Worm (Caenorhabditis elegans) whole organism, young adult: ENCODE measurements around the gene Y27F2A.10.
"Not testable (repeated sequence)": the region's sequence is repeated elsewhere in the genome, so short reads cannot be mapped to it uniquely, and the experiment has no call there.

Experiments
- F10E7.11 ChIP-seq: sonication (generic microtip); optimal IDR thresholded peaks from 2 replicates; lab custom pipeline; 2017; ENCODE audit warnings: mild to moderate bottlenecking, missing genetic modification characterization, moderate library complexity, missing compliant biosample characterization
- F39B2.1 ChIP-seq: fragments of 200-800 bp; sonication (Bioruptor generic); IDR thresholded peaks from 2 replicates; pipeline ENCODE4 v1.3.6; 2022; ENCODE audit warnings: missing genetic modification reagents, missing genetic modification characterization, missing compliant biosample characterization
- F55B11.4 ChIP-seq: sonication (generic microtip); optimal IDR thresholded peaks from 2 replicates; lab custom pipeline; 2016; ENCODE audit warnings: missing compliant biosample characterization, missing genetic modification characterization, borderline replicate concordance; ENCODE audit not compliant: insufficient read depth
- F57A8.1 ChIP-seq: fragments of 200-800 bp; sonication (Bioruptor generic); optimal IDR thresholded peaks from 2 replicates; lab custom pipeline; 2018; ENCODE audit warnings: mild to moderate bottlenecking, missing genetic modification characterization, moderate library complexity, missing compliant biosample characterization
- T26A5.8 ChIP-seq: sonication (generic microtip); optimal IDR thresholded peaks from 2 replicates; lab custom pipeline; 2016; ENCODE audit warnings: missing genetic modification characterization, missing compliant biosample characterization
- Y53F4B.3 ChIP-seq: fragments of 200-800 bp; sonication (Bioruptor generic); IDR thresholded peaks from 2 replicates; pipeline ENCODE4 v1.3.6; 2022; ENCODE audit warnings: missing genetic modification reagents, missing genetic modification characterization, missing compliant biosample characterization
- Y95B8A.8 ChIP-seq: fragments of 200-800 bp; sonication (Bioruptor generic); IDR thresholded peaks from 2 replicates; pipeline ENCODE4 v1.3.6; 2022; ENCODE audit warnings: missing genetic modification reagents, missing genetic modification characterization, missing compliant biosample characterization
- aptf-2 ChIP-seq: fragments of 200-800 bp; sonication (Bioruptor generic); conservative IDR thresholded peaks from 2 replicates; pipeline ENCODE4 v1.3.6; 2022; ENCODE audit warnings: missing genetic modification reagents, missing genetic modification characterization, missing compliant biosample characterization
- atf-7 ChIP-seq: sonication (generic microtip); optimal IDR thresholded peaks from 2 replicates; lab custom pipeline; 2017; ENCODE audit warnings: mild to moderate bottlenecking, missing genetic modification characterization, missing compliant biosample characterization
- attf-5 ChIP-seq: fragments of 200-800 bp; sonication (Bioruptor generic); optimal IDR thresholded peaks from 2 replicates; lab custom pipeline; 2018; ENCODE audit warnings: mild to moderate bottlenecking, missing genetic modification characterization, missing compliant biosample characterization
- ccch-3 ChIP-seq: fragments of 200-800 bp; sonication (Bioruptor generic); optimal IDR thresholded peaks from 2 replicates; lab custom pipeline; 2018; ENCODE audit warnings: mild to moderate bottlenecking, missing genetic modification characterization, missing compliant biosample characterization
- cebp-1 ChIP-seq, 2 experiments: fragments of 200-800 bp in 1 of 2; sonication (Bioruptor generic) in 1 of 2; sonication (generic microtip) in 1 of 2; IDR thresholded peaks in 1 of 2; optimal IDR thresholded peaks in 1 of 2; 2 replicates each; pipeline versions ENCODE4 v1.3.6 to Lab custom; 2017 to 2022; ENCODE audit warnings: missing compliant biosample characterization in 2 of 2, missing genetic modification characterization in 2 of 2, mild to moderate bottlenecking in 1 of 2, missing genetic modification reagents in 1 of 2, moderate library complexity in 1 of 2
- chd-7 ChIP-seq: sonication (generic microtip); optimal IDR thresholded peaks from 2 replicates; lab custom pipeline; 2016; ENCODE audit warnings: mild to moderate bottlenecking, missing genetic modification characterization, moderate library complexity, missing compliant biosample characterization
- egrh-3 ChIP-seq: fragments of 200-800 bp; sonication (Bioruptor generic); IDR thresholded peaks from 2 replicates; pipeline ENCODE4 v1.3.6; 2022; ENCODE audit warnings: missing genetic modification reagents, missing genetic modification characterization, missing compliant biosample characterization
- ekl-4 ChIP-seq: fragments of 200-800 bp; sonication (Bioruptor generic); IDR thresholded peaks from 2 replicates; pipeline ENCODE4 v1.3.6; 2022; ENCODE audit warnings: missing genetic modification reagents, missing genetic modification characterization, missing compliant biosample characterization
- gei-17 ChIP-seq: fragments of 200-800 bp; sonication (Bioruptor generic); optimal IDR thresholded peaks from 2 replicates; lab custom pipeline; 2018; ENCODE audit warnings: mild to moderate bottlenecking, missing genetic modification characterization, missing compliant biosample characterization
- him-1 ChIP-seq: sonication (generic microtip); optimal IDR thresholded peaks from 2 replicates; lab custom pipeline; 2016; ENCODE audit warnings: missing genotype, missing genetic modification reagents, missing genetic modification characterization, missing compliant biosample characterization
- hlh-12 ChIP-seq: sonication (generic microtip); optimal IDR thresholded peaks from 2 replicates; lab custom pipeline; 2016; ENCODE audit warnings: missing genetic modification characterization, missing compliant biosample characterization
- hlh-26 ChIP-seq: fragments of 200-800 bp; sonication (Bioruptor generic); conservative IDR thresholded peaks from 2 replicates; pipeline ENCODE4 v1.3.6; 2022; ENCODE audit warnings: missing genetic modification reagents, missing genetic modification characterization, missing compliant biosample characterization
- hmg-1.2 ChIP-seq: fragments of 200-800 bp; sonication (Bioruptor generic); IDR thresholded peaks from 2 replicates; pipeline ENCODE4 v1.3.6; 2022; ENCODE audit warnings: missing genetic modification reagents, missing genetic modification characterization, missing compliant biosample characterization
- hrde-1 ChIP-seq: sonication (generic microtip); optimal IDR thresholded peaks from 2 replicates; lab custom pipeline; 2016; ENCODE audit warnings: missing genetic modification characterization, mild to moderate bottlenecking, missing compliant biosample characterization, moderate library complexity, missing genotype, missing genetic modification reagents, borderline replicate concordance
- hsf-1 ChIP-seq: fragments of 200-800 bp; sonication (Bioruptor generic); IDR thresholded peaks from 2 replicates; pipeline ENCODE4 v1.3.6; 2022; ENCODE audit warnings: missing genetic modification reagents, missing genetic modification characterization, missing compliant biosample characterization
- lin-26 ChIP-seq: fragments of 200-800 bp; sonication (Bioruptor generic); IDR thresholded peaks from 2 replicates; pipeline ENCODE4 v1.3.6; 2022; ENCODE audit warnings: missing genetic modification reagents, missing genetic modification characterization, missing compliant biosample characterization
- lin-35 ChIP-seq, 3 experiments: fragments of 150-350 bp in 2 of 3; sonication (generic microtip) in 1 of 3; optimal IDR thresholded peaks; 2 replicates each; lab custom pipeline; 2014 to 2018; ENCODE audit warnings: missing biosample characterization in 3 of 3, missing genetic modification characterization in 3 of 3, missing genetic modification reagents in 3 of 3
- lin-54 ChIP-seq: fragments of 200-800 bp; sonication (Bioruptor generic); optimal IDR thresholded peaks from 2 replicates; lab custom pipeline; 2018; ENCODE audit warnings: mild to moderate bottlenecking, missing genetic modification characterization, missing compliant biosample characterization
- madf-10 ChIP-seq: sonication (generic microtip); optimal IDR thresholded peaks from 2 replicates; lab custom pipeline; 2016; ENCODE audit warnings: mild to moderate bottlenecking, missing genetic modification characterization, missing compliant biosample characterization
- mcd-1 ChIP-seq: fragments of 200-800 bp; sonication (Bioruptor generic); IDR thresholded peaks from 2 replicates; pipeline ENCODE4 v1.3.6; 2022; ENCODE audit warnings: missing genetic modification reagents, missing genetic modification characterization, missing compliant biosample characterization
- mxl-1 ChIP-seq: sonication (generic microtip); optimal IDR thresholded peaks from 2 replicates; lab custom pipeline; 2016; ENCODE audit warnings: missing genetic modification characterization, missing compliant biosample characterization
- nfya-1 ChIP-seq: sonication (generic microtip); optimal IDR thresholded peaks from 2 replicates; lab custom pipeline; 2017; ENCODE audit warnings: antibody characterized with exemption, missing compliant biosample characterization, missing genetic modification characterization, borderline replicate concordance; ENCODE audit not compliant: insufficient read depth
- nhr-120 ChIP-seq: fragments of 200-800 bp; sonication (Bioruptor generic); IDR thresholded peaks from 2 replicates; pipeline ENCODE4 v1.3.6; 2022; ENCODE audit warnings: missing genetic modification characterization, missing compliant biosample characterization
- nhr-179 ChIP-seq: sonication (generic microtip); optimal IDR thresholded peaks from 2 replicates; lab custom pipeline; 2016; ENCODE audit warnings: mild to moderate bottlenecking, missing genetic modification characterization, missing compliant biosample characterization
- nhr-90 ChIP-seq: sonication (generic microtip); optimal IDR thresholded peaks from 2 replicates; lab custom pipeline; 2016; ENCODE audit warnings: missing genotype, mild to moderate bottlenecking, missing genetic modification characterization, missing compliant biosample characterization
- pbrm-1 ChIP-seq: fragments of 200-800 bp; sonication (Bioruptor generic); IDR thresholded peaks from 2 replicates; pipeline ENCODE4 v1.3.6; 2022; ENCODE audit warnings: missing genetic modification reagents, missing genetic modification characterization, missing compliant biosample characterization
- somi-1 ChIP-seq: fragments of 200-800 bp; sonication (Bioruptor generic); optimal IDR thresholded peaks from 2 replicates; lab custom pipeline; 2018; ENCODE audit warnings: mild to moderate bottlenecking, missing genetic modification characterization, missing compliant biosample characterization
- sptf-2 ChIP-seq: fragments of 200-800 bp; sonication (Bioruptor generic); optimal IDR thresholded peaks from 2 replicates; lab custom pipeline; 2018; ENCODE audit warnings: mild to moderate bottlenecking, missing genetic modification characterization, missing compliant biosample characterization
- zfh-2 ChIP-seq: fragments of 200-800 bp; sonication (Bioruptor generic); conservative IDR thresholded peaks from 2 replicates; pipeline ENCODE4 v1.3.6; 2022; ENCODE audit warnings: missing genetic modification reagents, missing genetic modification characterization, missing compliant biosample characterization
- zim-3 ChIP-seq: sonication (generic microtip); optimal IDR thresholded peaks from 2 replicates; lab custom pipeline; 2017; ENCODE audit warnings: mild to moderate bottlenecking, missing genetic modification characterization, moderate library complexity, missing compliant biosample characterization
- ztf-18 ChIP-seq: sonication (generic microtip); optimal IDR thresholded peaks from 2 replicates; lab custom pipeline; 2016; ENCODE audit warnings: missing genotype, mild to moderate bottlenecking, missing genetic modification characterization, missing compliant biosample characterization
- ztf-25 ChIP-seq: fragments of 200-800 bp; sonication (Bioruptor generic); IDR thresholded peaks from 2 replicates; pipeline ENCODE4 v1.3.6; 2022; ENCODE audit warnings: missing genetic modification reagents, missing genetic modification characterization, missing compliant biosample characterization

The Y27F2A.10 gene

DNA sequence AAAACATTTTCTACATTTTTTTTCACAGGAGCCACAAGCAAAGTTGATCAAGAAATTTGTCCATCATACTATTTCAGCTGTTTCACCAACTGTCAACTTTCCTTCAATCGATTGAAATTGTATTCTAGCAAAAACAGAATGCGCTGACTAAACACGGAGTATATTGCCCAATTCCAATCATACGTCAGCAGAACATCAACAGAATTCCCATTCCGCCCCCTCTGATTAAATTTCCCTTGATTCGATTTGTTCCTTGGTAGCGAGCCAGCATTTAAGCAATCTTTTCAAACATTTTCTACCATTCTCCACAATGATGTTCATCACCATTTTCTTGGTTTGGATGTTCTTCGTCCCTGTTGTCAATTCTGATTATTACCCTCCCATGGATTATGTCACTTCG, 26.2 kb downstream of the Y27F2A.10 start, which contains the start of gene T10D4.15:
T10D4.15 (plus strand) TSS at position 301 of the 400 bp plus-strand sequence.
- TF ChIP-seq nfya-1 (tag; lab: Kevin White, UChicago), result no peak
- TF ChIP-seq F57A8.1 (GFP tag; lab: Kevin White, UChicago), result no peak
- TF ChIP-seq hrde-1 (tag; lab: Kevin White, UChicago), result no peak
- no peak for TF ChIP-seq Y53F4B.3
- TF ChIP-seq aptf-2 (GFP tag; lab: Robert Waterston, UW), result no peak
- no peak for TF ChIP-seq hlh-12
- TF ChIP-seq ccch-3 (GFP tag; lab: Kevin White, UChicago), result no peak
- TF ChIP-seq zim-3 (tag; lab: Kevin White, UChicago), result no peak
- no peak for TF ChIP-seq ztf-18 (tag; lab: Kevin White, UChicago)
- no peak for TF ChIP-seq F10E7.11 (tag; lab: Kevin White, UChicago)

- TF ChIP-seq lin-26 (GFP tag; lab: Robert Waterston, UW); chd-7 (tag; lab: Kevin White, UChicago); sptf-2: not testable (repeated sequence)
These were observed 27.5 kb downstream of the Y27F2A.10 start, which contains the start of gene sri-43 for ce11 chrII:3144552-3144951. TSS of gene sri-43 (minus strand) at chrII:3144652.

ce11 chrII:3142855-3143254, 29.2 kb downstream of the Y27F2A.10 start, which contains the start of gene sri-42:
TSS of gene sri-42 (minus strand) at chrII:3142955.
- TF ChIP-seq ekl-4 (GFP tag; lab: Robert Waterston, UW); gei-17 (GFP tag; lab: Kevin White, UChicago); lin-35 (GFP tag; optimal IDR thresholded peaks at IDR 0.05; lab: Kevin White, UChicago): not testable (repeated sequence)
- TF ChIP-seq, all 124 proteins: peak for 0; not testable (repeated sequence) for 124

DNA sequence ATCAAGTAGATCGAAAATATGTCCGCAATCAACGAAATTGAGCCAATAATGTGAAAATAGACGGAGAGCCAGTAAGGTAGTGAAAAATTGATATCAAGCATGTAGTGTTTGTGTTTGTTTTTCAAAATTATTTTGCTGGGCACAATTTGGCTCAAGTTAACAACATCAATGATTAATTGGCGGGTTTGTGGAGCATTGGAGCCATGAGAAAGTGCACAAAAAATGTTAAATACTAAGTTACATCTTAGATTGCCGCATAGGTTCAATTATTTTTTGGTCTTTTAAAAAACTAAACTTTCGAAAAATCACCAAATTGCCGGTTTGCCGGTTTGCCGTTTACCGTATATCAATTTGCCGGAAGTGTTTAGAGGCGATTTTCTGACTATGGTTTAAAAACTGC, 34.3 kb downstream of the Y27F2A.10 start, which contains the start of gene sri-54:
sri-54 (minus strand) TSS at position 101 of the 400 bp plus-strand sequence.
- TF ChIP-seq nhr-90 (tag; lab: Kevin White, UChicago), result no peak
- TF ChIP-seq F39B2.1 (GFP tag; lab: Robert Waterston, UW), result no peak

DNA sequence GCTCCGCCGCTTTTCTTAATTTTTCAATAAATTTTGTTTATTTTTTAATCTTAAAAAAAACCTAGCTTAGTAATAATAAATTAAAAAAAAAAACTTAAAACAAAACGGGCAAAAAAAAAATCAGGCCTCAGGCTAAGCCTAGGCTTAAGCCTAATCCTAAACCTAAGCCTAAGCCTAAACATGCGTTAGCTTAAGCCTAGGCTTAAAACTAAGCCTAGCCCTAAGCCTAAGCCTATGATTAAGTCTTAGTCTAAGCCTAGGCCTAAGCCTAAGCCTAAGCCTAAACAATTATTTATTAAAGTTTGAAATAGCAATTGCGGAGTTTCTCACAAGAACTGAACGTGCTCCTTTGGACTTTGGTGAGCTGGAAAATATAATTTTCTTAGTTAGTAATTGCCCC, 36.8 kb downstream of the Y27F2A.10 start:
- TF ChIP-seq zfh-2 (no peak), mcd-1 (GFP tag; lab: Robert Waterston, UW) (no peak), lin-54 (GFP tag; lab: Kevin White, UChicago) (no peak), nhr-179 (tag; lab: Kevin White, UChicago) (no peak), hsf-1 (no peak), ztf-25 (GFP tag; lab: Robert Waterston, UW) (no peak), him-1 (tag; lab: Kevin White, UChicago) (no peak), T26A5.8 (tag; lab: Kevin White, UChicago) (no peak), nhr-120 (GFP tag; lab: Robert Waterston, UW) (no peak), Y95B8A.8 (GFP tag; lab: Robert Waterston, UW) (no peak)
- TF ChIP-seq, all 124 proteins: peak for 0

DNA sequence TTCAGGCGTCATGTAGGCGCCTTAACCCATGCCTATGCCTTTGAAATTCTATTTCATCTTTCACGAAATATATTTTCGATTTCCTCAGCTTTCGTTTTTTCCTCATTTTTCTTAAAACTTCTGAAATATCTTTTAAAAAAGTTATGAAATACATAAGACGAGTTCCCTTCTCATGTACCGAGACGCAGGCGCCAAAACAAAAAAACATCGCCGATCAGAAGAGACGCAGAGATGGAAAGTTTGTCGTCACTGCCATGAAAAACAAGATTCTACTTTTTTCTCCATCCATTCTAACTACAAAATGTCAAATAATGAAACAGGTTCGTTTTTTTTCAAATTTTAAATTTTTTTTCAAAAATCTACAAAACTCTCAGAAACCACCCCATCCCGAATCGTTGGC, 43.1 kb downstream of the Y27F2A.10 start, which contains the start of gene chil-24:
chil-24 (plus strand) TSS at position 156 of the 400 bp plus-strand sequence.
- TF ChIP-seq somi-1 (GFP tag; lab: Kevin White, UChicago), result no peak
- TF ChIP-seq attf-5 (GFP tag; lab: Kevin White, UChicago), result peak; percentile 35
- no peak for TF ChIP-seq pbrm-1 (GFP tag; lab: Robert Waterston, UW)
- peak; percentile 96 for TF ChIP-seq hmg-1.2 (GFP tag; lab: Robert Waterston, UW)
- no peak for TF ChIP-seq atf-7 (tag; lab: Kevin White, UChicago)
- TF ChIP-seq cebp-1 (GFP tag; IDR thresholded peaks at IDR 0.05; lab: Robert Waterston, UW), result no peak
- TF ChIP-seq cebp-1 (tag; optimal IDR thresholded peaks at IDR 0.05; lab: Kevin White, UChicago), result peak; percentile 78
- no peak for TF ChIP-seq egrh-3
- TF ChIP-seq F55B11.4 (tag; lab: Kevin White, UChicago), result no peak
- no peak for TF ChIP-seq madf-10
- no peak for TF ChIP-seq hlh-26 (GFP tag; lab: Robert Waterston, UW)
- TF ChIP-seq mxl-1 (tag; lab: Kevin White, UChicago), result no peak
